Fruit fly (Drosophila melanogaster) whole organism, embryonic: ENCODE data around the gene Ppat-Dpck.
A peak's percentile ranks its signal among the peaks of the same experiment; 100 is the strongest.

ENCODE experiments used
- Atf6 ChIP-seq: fragments of 200-800 bp; sonication (Bioruptor generic); IDR thresholded peaks from 2 replicates; pipeline ENCODE4 v1.3.6; 2022; ENCODE audit warnings: missing biosample characterization, missing genetic modification characterization
- CG10979 ChIP-seq: fragments of 200-800 bp; sonication (Bioruptor generic); optimal IDR thresholded peaks from 2 replicates; lab custom pipeline; 2018; ENCODE audit warnings: missing biosample characterization, mild to moderate bottlenecking, missing genetic modification characterization, moderate library complexity
- CG11398 ChIP-seq: fragments of 200-800 bp; sonication (Bioruptor generic); optimal IDR thresholded peaks from 2 replicates; lab custom pipeline; 2016; ENCODE audit warnings: missing biosample characterization, missing genetic modification characterization
- CG12391 ChIP-seq: fragments of 200-800 bp; sonication (Bioruptor generic); optimal IDR thresholded peaks from 3 replicates; lab custom pipeline; 2018; ENCODE audit warnings: missing biosample characterization, mild to moderate bottlenecking, missing genetic modification characterization, moderate library complexity
- CG12769 ChIP-seq: fragments of 200-800 bp; sonication (Bioruptor generic); optimal IDR thresholded peaks from 2 replicates; lab custom pipeline; 2019; ENCODE audit warnings: missing biosample characterization, mild to moderate bottlenecking, missing genetic modification characterization, moderate library complexity
- CG13287 ChIP-seq: fragments of 200-800 bp; sonication (Bioruptor generic); IDR thresholded peaks from 2 replicates; pipeline ENCODE4 v1.3.6; 2022; ENCODE audit warnings: missing biosample characterization, missing genetic modification characterization; ENCODE audit not compliant: partially characterized antibody
- CG13624 ChIP-seq: fragments of 200-800 bp; sonication (Bioruptor generic); optimal IDR thresholded peaks from 2 replicates; lab custom pipeline; 2016; ENCODE audit warnings: missing biosample characterization, missing genetic modification characterization
- CG15479 ChIP-seq: fragments of 200-800 bp; sonication (Bioruptor generic); optimal IDR thresholded peaks from 3 replicates; lab custom pipeline; 2019; ENCODE audit warnings: missing biosample characterization, mild to moderate bottlenecking, missing genetic modification characterization, moderate library complexity
- CG18764 ChIP-seq: fragments of 200-800 bp; sonication (Bioruptor generic); optimal IDR thresholded peaks from 3 replicates; lab custom pipeline; 2016; ENCODE audit warnings: missing biosample characterization, missing genetic modification characterization
- CG2120 ChIP-seq: fragments of 200-800 bp; sonication (Bioruptor generic); optimal IDR thresholded peaks from 3 replicates; lab custom pipeline; 2016; ENCODE audit warnings: missing biosample characterization, missing genetic modification characterization
- CG2875 ChIP-seq: fragments of 200-800 bp; sonication (Bioruptor generic); optimal IDR thresholded peaks from 2 replicates; lab custom pipeline; 2017; ENCODE audit warnings: missing biosample characterization, mild to moderate bottlenecking, missing genetic modification characterization, missing genetic modification reagents
- CG30020 ChIP-seq: fragments of 200-800 bp; optimal IDR thresholded peaks from 2 replicates; lab custom pipeline; 2019; ENCODE audit warnings: missing biosample characterization, mild to moderate bottlenecking, missing genetic modification characterization, moderate library complexity
- CG30431 ChIP-seq: fragments of 200-800 bp; sonication (Bioruptor generic); optimal IDR thresholded peaks from 2 replicates; lab custom pipeline; 2017; ENCODE audit warnings: missing biosample characterization, missing genetic modification characterization
- CG31388 ChIP-seq: fragments of 200-800 bp; sonication (Bioruptor generic); optimal IDR thresholded peaks from 2 replicates; lab custom pipeline; 2016; ENCODE audit warnings: missing biosample characterization, missing genetic modification characterization
- CG32772 ChIP-seq: fragments of 200-800 bp; sonication (Bioruptor generic); IDR thresholded peaks from 2 replicates; pipeline ENCODE4 v1.3.6; 2022; ENCODE audit warnings: missing biosample characterization, missing genetic modification characterization
- CG33213 ChIP-seq: fragments of 200-800 bp; sonication (Bioruptor generic); optimal IDR thresholded peaks from 3 replicates; lab custom pipeline; 2016; ENCODE audit warnings: missing biosample characterization, missing genetic modification characterization
- CG3726 ChIP-seq: fragments of 200-800 bp; sonication (Bioruptor generic); IDR thresholded peaks from 3 replicates; pipeline ENCODE4, ENCODE4 v1.3.6; 2022; ENCODE audit warnings: missing biosample characterization, missing genetic modification characterization
- CG3838 ChIP-seq: fragments of 200-800 bp; sonication (Bioruptor generic); optimal IDR thresholded peaks from 3 replicates; lab custom pipeline; 2016; ENCODE audit warnings: missing biosample characterization, missing genetic modification characterization
- CG42726 ChIP-seq: fragments of 200-800 bp; sonication (Bioruptor generic); IDR thresholded peaks from 2 replicates; pipeline ENCODE4 v1.3.6; 2022; ENCODE audit warnings: missing biosample characterization, missing genetic modification characterization; ENCODE audit not compliant: partially characterized antibody
- CG4854 ChIP-seq: fragments of 200-800 bp; sonication (Bioruptor generic); optimal IDR thresholded peaks from 2 replicates; lab custom pipeline; 2016; ENCODE audit warnings: missing biosample characterization, missing genetic modification characterization, inconsistent platforms
- CG6854 ChIP-seq: fragments of 200-800 bp; sonication (Bioruptor generic); optimal IDR thresholded peaks from 3 replicates; lab custom pipeline; 2017; ENCODE audit warnings: missing biosample characterization, mild to moderate bottlenecking, missing genetic modification characterization
- CG7745 ChIP-seq: fragments of 200-800 bp; sonication (Bioruptor generic); optimal IDR thresholded peaks from 2 replicates; lab custom pipeline; 2018; ENCODE audit warnings: missing biosample characterization, mild to moderate bottlenecking, missing genetic modification characterization, moderate library complexity
- CG8089 ChIP-seq: fragments of 200-800 bp; sonication (Bioruptor generic); optimal IDR thresholded peaks from 3 replicates; lab custom pipeline; 2016; ENCODE audit warnings: missing biosample characterization, missing genetic modification characterization
- CG9437 ChIP-seq: fragments of 200-800 bp; sonication (Bioruptor generic); optimal IDR thresholded peaks from 2 replicates; lab custom pipeline; 2018; ENCODE audit warnings: missing biosample characterization, mild to moderate bottlenecking, missing genetic modification characterization
- CG9727 ChIP-seq: fragments of 200-800 bp; sonication (Bioruptor generic); optimal IDR thresholded peaks from 3 replicates; lab custom pipeline; 2017; ENCODE audit warnings: missing biosample characterization, mild to moderate bottlenecking, missing genetic modification characterization
- CrebB ChIP-seq: fragments of 200-800 bp; sonication (Bioruptor generic); optimal IDR thresholded peaks from 3 replicates; lab custom pipeline; 2018; ENCODE audit warnings: missing biosample characterization, mild to moderate bottlenecking, missing genetic modification characterization
- Dfd ChIP-seq, 2 experiments: fragments of >200 bp; optimal IDR thresholded peaks; 2 replicates each; lab custom pipeline; 2017; ENCODE audit warnings: missing biosample characterization in 2 of 2, missing genetic modification characterization in 2 of 2
- Hr51 ChIP-seq, 2 experiments: fragments of 200-800 bp; sonication (Bioruptor generic); optimal IDR thresholded peaks; 2 replicates in 1 of 2; 3 replicates in 1 of 2; lab custom pipeline; 2016 to 2018; ENCODE audit warnings: missing biosample characterization in 2 of 2, missing genetic modification characterization in 2 of 2, mild to moderate bottlenecking in 1 of 2, moderate library complexity in 1 of 2
- Mad ChIP-seq: fragments of 200-800 bp; sonication (Bioruptor generic); optimal IDR thresholded peaks from 2 replicates; lab custom pipeline; 2016; ENCODE audit warnings: missing biosample characterization, missing genetic modification characterization
- Myb ChIP-seq: fragments of 200-800 bp; sonication (Bioruptor generic); optimal IDR thresholded peaks from 2 replicates; lab custom pipeline; 2016; ENCODE audit warnings: missing biosample characterization, missing genetic modification characterization
- Neu2 ChIP-seq: fragments of 200-800 bp; sonication (Bioruptor generic); optimal IDR thresholded peaks from 3 replicates; lab custom pipeline; 2016; ENCODE audit warnings: missing biosample characterization, missing genetic modification characterization, borderline replicate concordance
- Opbp ChIP-seq: fragments of 200-800 bp; sonication (Bioruptor generic); IDR thresholded peaks from 3 replicates; pipeline ENCODE4 v1.3.6; 2022; ENCODE audit warnings: missing biosample characterization, missing genetic modification characterization; ENCODE audit not compliant: partially characterized antibody
- Poxn ChIP-seq: fragments of 200-800 bp; sonication (Bioruptor generic); IDR thresholded peaks from 2 replicates; pipeline ENCODE4 v1.3.6; 2022; ENCODE audit warnings: missing biosample characterization, missing genetic modification characterization
- Sry-δ ChIP-seq: fragments of 200-800 bp; sonication (Bioruptor generic); optimal IDR thresholded peaks from 2 replicates; lab custom pipeline; 2016; ENCODE audit warnings: missing biosample characterization, missing genetic modification characterization
- Vsx1 ChIP-seq: fragments of 200-800 bp; sonication (Bioruptor generic); optimal IDR thresholded peaks from 2 replicates; lab custom pipeline; 2017; ENCODE audit warnings: missing biosample characterization, mild to moderate bottlenecking, missing genetic modification characterization, missing genetic modification reagents
- aop ChIP-seq: fragments of 200-800 bp; sonication (Bioruptor generic); IDR thresholded peaks from 2 replicates; pipeline ENCODE4 v1.3.6; 2022; ENCODE audit warnings: missing biosample characterization, missing genetic modification characterization
- bab2 ChIP-seq: fragments of 200-800 bp; sonication (Bioruptor generic); optimal IDR thresholded peaks from 2 replicates; lab custom pipeline; 2016; ENCODE audit warnings: missing biosample characterization, missing genetic modification characterization
- bbx ChIP-seq: fragments of 200-800 bp; sonication (Bioruptor generic); IDR thresholded peaks from 2 replicates; pipeline ENCODE4 v1.3.6; 2022; ENCODE audit warnings: missing biosample characterization, missing genetic modification characterization; ENCODE audit not compliant: partially characterized antibody
- disco-r ChIP-seq: fragments of 200-800 bp; sonication (Bioruptor generic); optimal IDR thresholded peaks from 2 replicates; lab custom pipeline; 2016; ENCODE audit warnings: missing biosample characterization, missing genetic modification characterization
- dmrt99B ChIP-seq: fragments of 200-800 bp; sonication (Bioruptor generic); optimal IDR thresholded peaks from 2 replicates; lab custom pipeline; 2018; ENCODE audit warnings: missing biosample characterization, mild to moderate bottlenecking, missing genetic modification characterization, moderate library complexity
- ftz-f1 ChIP-seq: fragments of 200-800 bp; sonication (Bioruptor generic); optimal IDR thresholded peaks from 2 replicates; lab custom pipeline; 2016; ENCODE audit warnings: missing biosample characterization, missing genetic modification characterization
- gsb-n ChIP-seq: fragments of 200-800 bp; sonication (Bioruptor generic); optimal IDR thresholded peaks from 3 replicates; lab custom pipeline; 2018; ENCODE audit warnings: missing biosample characterization, mild to moderate bottlenecking, missing genetic modification characterization
- her ChIP-seq: fragments of 200-800 bp; sonication (Bioruptor generic); optimal IDR thresholded peaks from 2 replicates; lab custom pipeline; 2016; ENCODE audit warnings: missing biosample characterization, missing genetic modification characterization
- jumu ChIP-seq: fragments of 200-800 bp; sonication (Bioruptor generic); optimal IDR thresholded peaks from 3 replicates; lab custom pipeline; 2016; ENCODE audit warnings: missing biosample characterization, missing genetic modification characterization
- pho ChIP-seq: fragments of 200-800 bp; sonication (Bioruptor generic); optimal IDR thresholded peaks from 2 replicates; lab custom pipeline; 2016; ENCODE audit warnings: missing biosample characterization, missing genetic modification characterization
- pnt ChIP-seq: fragments of 200-800 bp; sonication (Bioruptor generic); optimal IDR thresholded peaks from 3 replicates; lab custom pipeline; 2016; ENCODE audit warnings: missing biosample characterization, missing genetic modification characterization
- ro ChIP-seq: fragments of 200-800 bp; sonication (Bioruptor generic); IDR thresholded peaks from 2 replicates; pipeline ENCODE4 v1.3.6; 2022; ENCODE audit warnings: missing biosample characterization, missing genetic modification characterization
- sug ChIP-seq: fragments of 200-800 bp; optimal IDR thresholded peaks from 2 replicates; lab custom pipeline; 2019; ENCODE audit warnings: missing biosample characterization, mild to moderate bottlenecking, missing genetic modification characterization, moderate library complexity
- unpg ChIP-seq: fragments of 200-800 bp; sonication (Bioruptor generic); optimal IDR thresholded peaks from 3 replicates; lab custom pipeline; 2018; ENCODE audit warnings: missing biosample characterization, mild to moderate bottlenecking, missing genetic modification characterization, moderate library complexity
- vfl ChIP-seq: fragments of 200-800 bp; sonication (Bioruptor generic); optimal IDR thresholded peaks from 2 replicates; lab custom pipeline; 2016; ENCODE audit warnings: missing biosample characterization, missing genetic modification characterization

Gene Ppat-Dpck

dm6 chr3L:5749616-5750336 is 18.8 kb downstream of the Ppat-Dpck start (continued):
- TF ChIP-seq CG30431 (GFP tag; lab: Kevin White, UChicago) (no peak), CG12391 (peak; percentile 30), CG4854 (GFP tag; lab: Kevin White, UChicago) (no peak), ftz-f1 (no peak), CG7745 (no peak), CG3838 (GFP tag; lab: Kevin White, UChicago) (no peak), her (GFP tag; lab: Kevin White, UChicago) (no peak), CG12769 (tag; lab: Kevin White, UChicago) (no peak), CG31388 (no peak), CG9727 (GFP tag; lab: Kevin White, UChicago) (no peak), CG13624 (GFP tag; lab: Kevin White, UChicago) (no peak), CG9437 (GFP tag; lab: Kevin White, UChicago) (no peak), Myb (peak; percentile 96), Dfd (GFP tag; optimal IDR thresholded peaks at IDR 0.05; lab: Kevin White, UChicago) (no peak), pnt (GFP tag; lab: Kevin White, UChicago) (no peak), pho (GFP tag; lab: Kevin White, UChicago) (no peak), CG13287 (peak; percentile 46; the same call in 1 of the 2 replicates), dmrt99B (no peak), CG3726 (no peak), CG15479 (GFP tag; lab: Kevin White, UChicago) (no peak), Sry-δ (peak; percentile 19), CG10979 (no peak), Vsx1 (no peak), bab2 (no peak), disco-r (GFP tag; lab: Kevin White, UChicago) (no peak), CG30020 (tag; lab: Kevin White, UChicago) (no peak), CG8089 (no peak), Hr51 (GFP tag; optimal IDR thresholded peaks at IDR 0.05; lab: Kevin White, UChicago) (no peak), vfl (GFP tag; lab: Kevin White, UChicago) (no peak), Neu2 (GFP tag; lab: Kevin White, UChicago) (no peak), aop (GFP tag; lab: Robert Waterston, UW) (no peak), CG2120 (peak; percentile 19), Poxn (GFP tag; lab: Robert Waterston, UW) (no peak), gsb-n (tag; lab: Kevin White, UChicago) (no peak), ro (GFP tag; lab: Robert Waterston, UW) (no peak), jumu (GFP tag; lab: Kevin White, UChicago) (no peak), Atf6 (no peak), CG32772 (GFP tag; lab: Robert Waterston, UW) (no peak), CG6854 (GFP tag; lab: Kevin White, UChicago) (no peak), CG42726 (GFP tag; lab: Robert Waterston, UW) (peak; percentile 64), unpg (GFP tag; lab: Kevin White, UChicago) (no peak), Opbp (peak; percentile 47; the same call in 1 of the 3 replicates), sug (tag; lab: Kevin White, UChicago) (peak; percentile 40), Mad (peak; percentile 25), CG2875 (GFP tag; lab: Kevin White, UChicago) (no peak), CG18764 (GFP tag; lab: Kevin White, UChicago) (no peak), bbx (peak; percentile 59; the same call in 1 of the 2 replicates), CG33213 (GFP tag; lab: Kevin White, UChicago) (peak; percentile 48), CG11398 (GFP tag; lab: Kevin White, UChicago) (no peak), CrebB (no peak)
